Worm (Caenorhabditis elegans) whole organism, L2 larva: ENCODE measurements around the gene T28H10.2.
A peak's percentile ranks its signal among the peaks of the same experiment; 100 is the strongest.

Experiments
- C34F6.9 ChIP-seq: fragments of 150-350 bp; optimal IDR thresholded peaks from 2 replicates; lab custom pipeline; 2014; ENCODE audit warnings: missing biosample characterization, missing genetic modification characterization
- F13H6.1 ChIP-seq: sonication (generic microtip); optimal IDR thresholded peaks from 2 replicates; lab custom pipeline; 2016; ENCODE audit warnings: missing genetic modification characterization, missing compliant biosample characterization
- R02D3.7 ChIP-seq: fragments of 150-350 bp; optimal IDR thresholded peaks from 2 replicates; lab custom pipeline; 2014; ENCODE audit warnings: missing biosample characterization, missing genetic modification characterization
- Y55F3AM.14 ChIP-seq: fragments of 200-800 bp; sonication (Bioruptor generic); optimal IDR thresholded peaks from 2 replicates; lab custom pipeline; 2018; ENCODE audit warnings: mild to moderate bottlenecking, missing genetic modification characterization, missing compliant biosample characterization
- ZK546.5 ChIP-seq: sonication (generic microtip); optimal IDR thresholded peaks from 2 replicates; lab custom pipeline; 2017; ENCODE audit warnings: missing biosample characterization, missing genetic modification characterization
- ama-1 ChIP-seq: fragments of 150-350 bp; optimal IDR thresholded peaks from 2 replicates; lab custom pipeline; 2018; ENCODE audit warnings: inconsistent platforms
- blmp-1 ChIP-seq: sonication (generic microtip); optimal IDR thresholded peaks from 2 replicates; lab custom pipeline; 2017; ENCODE audit warnings: missing genetic modification characterization, mild to moderate bottlenecking, missing compliant biosample characterization, antibody characterized with exemption, moderate library complexity; ENCODE audit not compliant: insufficient read depth
- ceh-16 ChIP-seq: fragments of 150-350 bp; optimal IDR thresholded peaks from 2 replicates; lab custom pipeline; 2014; ENCODE audit warnings: missing biosample characterization, missing genetic modification characterization
- ceh-82 ChIP-seq: fragments of 150-350 bp; optimal IDR thresholded peaks from 2 replicates; lab custom pipeline; 2014; ENCODE audit warnings: missing biosample characterization, missing genetic modification characterization
- crh-2 ChIP-seq: sonication (generic microtip); optimal IDR thresholded peaks from 2 replicates; lab custom pipeline; 2017; ENCODE audit warnings: missing biosample characterization, missing genetic modification characterization
- egl-27 ChIP-seq: sonication (generic microtip); optimal IDR thresholded peaks from 3 replicates; lab custom pipeline; 2017; ENCODE audit warnings: missing biosample characterization, missing genetic modification reagents, missing genetic modification characterization
- elt-3 ChIP-seq: sonication (generic microtip); optimal IDR thresholded peaks from 2 replicates; lab custom pipeline; 2017; ENCODE audit warnings: missing biosample characterization, missing genetic modification characterization
- fos-1 ChIP-seq: fragments of 150-350 bp; optimal IDR thresholded peaks from 2 replicates; lab custom pipeline; 2014; ENCODE audit warnings: missing biosample characterization, missing genetic modification characterization
- gmeb-1 ChIP-seq: fragments of 150-350 bp; optimal IDR thresholded peaks from 2 replicates; lab custom pipeline; 2014; ENCODE audit warnings: missing biosample characterization, missing genetic modification characterization
- lin-11 ChIP-seq: fragments of 150-350 bp; sonication (generic microtip); optimal IDR thresholded peaks from 2 replicates; lab custom pipeline; 2014; ENCODE audit warnings: missing biosample characterization, missing genetic modification characterization, inconsistent platforms, mixed read lengths
- lin-13 ChIP-seq: fragments of 150-350 bp; optimal IDR thresholded peaks from 2 replicates; lab custom pipeline; 2014; ENCODE audit warnings: missing biosample characterization, missing genetic modification reagents, missing genetic modification characterization
- lin-39 ChIP-seq: fragments of 150-350 bp; optimal IDR thresholded peaks from 2 replicates; lab custom pipeline; 2014; ENCODE audit warnings: missing biosample characterization, missing genetic modification reagents, missing genetic modification characterization
- lsy-2 ChIP-seq, 2 experiments: fragments of 150-350 bp in 1 of 2; sonication (generic microtip) in 1 of 2; optimal IDR thresholded peaks; 2 replicates each; lab custom pipeline; 2014 to 2017; ENCODE audit warnings: missing biosample characterization in 2 of 2, missing genetic modification characterization in 2 of 2
- mdl-1 ChIP-seq, 2 experiments: fragments of 150-350 bp in 1 of 2; sonication (generic microtip) in 1 of 2; optimal IDR thresholded peaks; 2 replicates each; lab custom pipeline; 2017; ENCODE audit warnings: missing biosample characterization in 2 of 2, missing genetic modification characterization in 2 of 2
- nhr-10 ChIP-seq: sonication (generic microtip); optimal IDR thresholded peaks from 2 replicates; lab custom pipeline; 2017; ENCODE audit warnings: missing biosample characterization, missing genetic modification characterization
- nhr-11 ChIP-seq: fragments of 150-350 bp; optimal IDR thresholded peaks from 2 replicates; lab custom pipeline; 2014; ENCODE audit warnings: missing biosample characterization, missing genetic modification characterization
- nhr-129 ChIP-seq: fragments of 150-350 bp; optimal IDR thresholded peaks from 2 replicates; lab custom pipeline; 2014; ENCODE audit warnings: missing biosample characterization, missing genetic modification characterization
- nhr-21 ChIP-seq: fragments of 150-350 bp; optimal IDR thresholded peaks from 2 replicates; lab custom pipeline; 2014; ENCODE audit warnings: missing biosample characterization, missing genetic modification characterization
- nhr-23 ChIP-seq: fragments of 150-350 bp; optimal IDR thresholded peaks from 2 replicates; lab custom pipeline; 2014; ENCODE audit warnings: missing biosample characterization, missing genetic modification reagents, missing genetic modification characterization
- nhr-25 ChIP-seq: fragments of 150-350 bp; sonication (generic microtip); optimal IDR thresholded peaks from 3 replicates; lab custom pipeline; 2014; ENCODE audit warnings: missing biosample characterization, missing genetic modification characterization
- nhr-6 ChIP-seq: fragments of 150-350 bp; optimal IDR thresholded peaks from 2 replicates; lab custom pipeline; 2014; ENCODE audit warnings: missing biosample characterization, missing genetic modification characterization
- peb-1 ChIP-seq: fragments of 150-350 bp; optimal IDR thresholded peaks from 2 replicates; lab custom pipeline; 2014; ENCODE audit warnings: missing biosample characterization, missing genetic modification characterization
- sem-4 ChIP-seq: fragments of 150-350 bp; optimal IDR thresholded peaks from 2 replicates; lab custom pipeline; 2014; ENCODE audit warnings: missing biosample characterization, missing genetic modification reagents, missing genetic modification characterization
- skn-1 ChIP-seq: sonication (generic microtip); optimal IDR thresholded peaks from 2 replicates; lab custom pipeline; 2017; ENCODE audit warnings: missing biosample characterization, missing genetic modification characterization
- sma-3 ChIP-seq: sonication (generic microtip); optimal IDR thresholded peaks from 2 replicates; lab custom pipeline; 2016; ENCODE audit warnings: missing genetic modification reagents, missing genetic modification characterization, missing compliant biosample characterization
- sma-9 ChIP-seq, 2 experiments: fragments of 150-350 bp in 1 of 2; sonication (generic microtip) in 1 of 2; optimal IDR thresholded peaks; 2 replicates each; lab custom pipeline; 2014 to 2016; ENCODE audit warnings: missing genetic modification characterization in 2 of 2, mild to moderate bottlenecking in 1 of 2, missing biosample characterization in 1 of 2, missing compliant biosample characterization in 1 of 2, missing genetic modification reagents in 1 of 2, moderate library complexity in 1 of 2
- snpc-4 ChIP-seq: fragments of 150-350 bp; optimal IDR thresholded peaks from 2 replicates; lab custom pipeline; 2014; ENCODE audit warnings: missing biosample characterization, missing genetic modification characterization
- unc-39 ChIP-seq: fragments of 150-350 bp; optimal IDR thresholded peaks from 2 replicates; lab custom pipeline; 2014; ENCODE audit warnings: missing biosample characterization, missing genetic modification characterization
- unc-55 ChIP-seq: fragments of 150-350 bp; sonication (generic microtip); optimal IDR thresholded peaks from 3 replicates; lab custom pipeline; 2014; ENCODE audit warnings: missing biosample characterization, missing genetic modification reagents, missing genetic modification characterization
- unc-62 ChIP-seq: fragments of 150-350 bp; optimal IDR thresholded peaks from 2 replicates; lab custom pipeline; 2014; ENCODE audit warnings: missing biosample characterization, missing genetic modification reagents, missing genetic modification characterization
- zag-1 ChIP-seq: fragments of 150-350 bp; optimal IDR thresholded peaks from 2 replicates; lab custom pipeline; 2014; ENCODE audit warnings: missing biosample characterization, missing genetic modification characterization
- ztf-1 ChIP-seq: fragments of 200-800 bp; sonication (Bioruptor generic); conservative IDR thresholded peaks from 2 replicates; pipeline ENCODE4 v1.3.6; 2022; ENCODE audit warnings: missing genetic modification characterization, missing compliant biosample characterization
- ztf-11 ChIP-seq: sonication (generic microtip); optimal IDR thresholded peaks from 2 replicates; lab custom pipeline; 2017; ENCODE audit warnings: missing biosample characterization, missing genetic modification characterization
- ztf-4 ChIP-seq: fragments of 150-350 bp; optimal IDR thresholded peaks from 2 replicates; lab custom pipeline; 2014; ENCODE audit warnings: missing biosample characterization, missing genetic modification characterization

Gene T28H10.2

ce11 chrV:12530129-12530528, 17.4 kb upstream of the T28H10.2 start (continued):
- peak; percentile 30 for TF ChIP-seq zag-1

- peak; percentile 77 for TF ChIP-seq nhr-129 (tag; lab: Kevin White, UChicago)
- TF ChIP-seq sma-3, result peak; percentile 61
- peak; percentile 83 for TF ChIP-seq egl-27 (tag; lab: Kevin White, UChicago)
- no peak for TF ChIP-seq unc-39 (tag; lab: Kevin White, UChicago)
- TF ChIP-seq nhr-6 (tag; lab: Kevin White, UChicago), result no peak
- no peak for TF ChIP-seq elt-3 (tag; lab: Kevin White, UChicago)
- TF ChIP-seq Y55F3AM.14, result peak; percentile 64
- TF ChIP-seq nhr-11 (tag; lab: Kevin White, UChicago), result no peak
- TF ChIP-seq peb-1 (tag; lab: Kevin White, UChicago), result peak; percentile 25
- TF ChIP-seq nhr-10 (tag; lab: Kevin White, UChicago), result no peak
- peak; percentile 2 to 63 for TF ChIP-seq mdl-1 (tag; optimal IDR thresholded peaks at IDR 0.05; lab: Kevin White, UChicago)
- TF ChIP-seq lin-11, result no peak
- TF ChIP-seq fos-1 (tag; lab: Kevin White, UChicago), result peak; percentile 93
- TF ChIP-seq ztf-1, result no peak
- peak; percentile 78 for TF ChIP-seq crh-2 (tag; lab: Kevin White, UChicago)
- TF ChIP-seq skn-1 (tag; lab: Kevin White, UChicago), result no peak
- TF ChIP-seq ztf-4 (tag; lab: Kevin White, UChicago), result no peak
- peak; percentile 62 for TF ChIP-seq blmp-1 (tag; lab: Kevin White, UChicago)
- TF ChIP-seq zag-1, result peak; percentile 74
- peak; percentile 77 for TF ChIP-seq C34F6.9 (tag; lab: Kevin White, UChicago)
- TF ChIP-seq ama-1, result no peak
- TF ChIP-seq lsy-2 (tag; optimal IDR thresholded peaks at IDR 0.05; lab: Kevin White, UChicago), result peak in 1 of 2 experiments; percentile 76
- TF ChIP-seq unc-62, result no peak
- peak; percentile 63 for TF ChIP-seq sem-4
- peak; percentile 55 for TF ChIP-seq nhr-21 (tag; lab: Kevin White, UChicago)
- no peak for TF ChIP-seq snpc-4 (tag; lab: Kevin White, UChicago)
- no peak for TF ChIP-seq ceh-82 (tag; lab: Kevin White, UChicago)
- TF ChIP-seq F13H6.1 (tag; lab: Kevin White, UChicago), result peak; percentile 81
- peak; percentile 96 for TF ChIP-seq sma-9 (GFP tag; optimal IDR thresholded peaks at IDR 0.05; lab: Kevin White, UChicago)
- TF ChIP-seq sma-9 (tag; optimal IDR thresholded peaks at IDR 0.05; lab: Kevin White, UChicago), result no peak
- TF ChIP-seq nhr-25 (tag; lab: Kevin White, UChicago), result peak; percentile 65
- no peak for TF ChIP-seq gmeb-1 (tag; lab: Kevin White, UChicago)
- TF ChIP-seq ceh-16 (tag; lab: Kevin White, UChicago), result no peak
- TF ChIP-seq lin-13 (GFP tag; lab: Kevin White, UChicago), result peak; percentile 44
- TF ChIP-seq, all 48 proteins: peak for 18
Observed at ce11 chrV:12528919-12529318, 16.2 kb upstream of the T28H10.2 start.

ce11 chrV:12526758-12527157, 14.0 kb upstream of the T28H10.2 start, which contains the start of gene F45D3.1:
Gene F45D3.1 (plus strand): TSS chrV:12527058.
- TF ChIP-seq mdl-1 (tag; optimal IDR thresholded peaks at IDR 0.05; lab: Kevin White, UChicago) (no peak), R02D3.7 (tag; lab: Kevin White, UChicago) (no peak), nhr-25 (tag; lab: Kevin White, UChicago) (no peak), lin-39 (tag; lab: Kevin White, UChicago) (no peak), ZK546.5 (no peak), Y55F3AM.14 (no peak), lsy-2 (tag; optimal IDR thresholded peaks at IDR 0.05; lab: Kevin White, UChicago) (no peak), C34F6.9 (tag; lab: Kevin White, UChicago) (no peak), nhr-23 (no peak), ztf-11 (tag; lab: Kevin White, UChicago) (no peak), skn-1 (tag; lab: Kevin White, UChicago) (no peak), ztf-4 (tag; lab: Kevin White, UChicago) (no peak), gmeb-1 (tag; lab: Kevin White, UChicago) (no peak), unc-55 (no peak), zag-1 (no peak)
- TF ChIP-seq, all 48 proteins: peak for 0
